Worm (Caenorhabditis elegans): ENCODE results near the gene rab-28.
"Not testable (repeated sequence)": the region's sequence is repeated elsewhere in the genome, so short reads cannot be mapped to it uniquely, and the experiment has no call there.

Gene rab-28

DNA sequence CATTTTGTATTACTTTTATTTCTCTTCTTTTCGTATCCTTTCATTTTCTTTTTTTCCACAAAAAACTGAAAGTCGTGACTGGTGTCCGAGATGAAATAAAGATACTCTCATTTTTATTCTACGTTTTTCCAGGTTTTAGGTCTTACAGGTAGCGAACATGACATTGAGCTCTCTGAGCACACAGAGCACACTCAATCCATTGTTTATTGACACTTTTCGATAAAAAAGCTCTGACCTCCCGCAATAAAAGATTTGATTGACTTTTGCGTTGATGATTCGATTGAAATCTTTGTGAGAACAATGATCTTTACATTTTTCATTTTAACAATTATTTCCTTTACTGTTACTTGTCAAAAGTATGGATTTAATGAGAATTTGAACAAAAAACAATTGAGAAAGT lies 31.7 kb downstream of the rab-28 start, which contains the start of gene C46C2.6:
Gene C46C2.6 (plus strand): TSS at position 301 of the 400 bp plus-strand sequence.
- no peak for TF ChIP-seq ceh-36 (tag; optimal IDR thresholded peaks at IDR 0.05)
- no peak for TF ChIP-seq tbx-37 (GFP tag; conservative IDR thresholded peaks at IDR 0.05)
- TF ChIP-seq ceh-13 (GFP tag; optimal IDR thresholded peaks at IDR 0.05): no peak
- TF ChIP-seq hmg-4 (GFP tag; optimal IDR thresholded peaks at IDR 0.05): no peak
- TF ChIP-seq sea-1 (GFP tag; conservative IDR thresholded peaks at IDR 0.05): no peak
- no peak for TF ChIP-seq ama-1 (optimal IDR thresholded peaks at IDR 0.05)
- no peak for TF ChIP-seq F13C5.2 (tag; optimal IDR thresholded peaks at IDR 0.05)
- no peak for TF ChIP-seq hmbx-1 (tag; optimal IDR thresholded peaks at IDR 0.05)
- no peak for TF ChIP-seq aly-1 (tag; optimal IDR thresholded peaks at IDR 0.05)
- no peak for TF ChIP-seq pes-1 (GFP tag; IDR thresholded peaks at IDR 0.05)
- TF ChIP-seq B0310.2 (tag; optimal IDR thresholded peaks at IDR 0.05): no peak

- no peak for TF ChIP-seq hnd-1 (tag; optimal IDR thresholded peaks at IDR 0.05)
- no peak for TF ChIP-seq ceh-36 (tag; optimal IDR thresholded peaks at IDR 0.05)
- TF ChIP-seq tra-4 (tag; optimal IDR thresholded peaks at IDR 0.05): no peak
- TF ChIP-seq flt-1 (GFP tag; IDR thresholded peaks at IDR 0.05): no peak
- TF ChIP-seq F13C5.2 (tag; optimal IDR thresholded peaks at IDR 0.05): no peak
- TF ChIP-seq aly-1 (tag; optimal IDR thresholded peaks at IDR 0.05): no peak
- TF ChIP-seq hmbx-1 (tag; optimal IDR thresholded peaks at IDR 0.05): no peak
- no peak for TF ChIP-seq sea-1 (GFP tag; conservative IDR thresholded peaks at IDR 0.05)
- no peak for TF ChIP-seq ets-7 (tag; optimal IDR thresholded peaks at IDR 0.05)
- TF ChIP-seq ceh-13 (GFP tag; optimal IDR thresholded peaks at IDR 0.05): no peak
- no peak for TF ChIP-seq tbx-37 (GFP tag; conservative IDR thresholded peaks at IDR 0.05)
Measured at ce11 chrIV:9210841-9211240, 33.0 kb downstream of the rab-28 start.

DNA sequence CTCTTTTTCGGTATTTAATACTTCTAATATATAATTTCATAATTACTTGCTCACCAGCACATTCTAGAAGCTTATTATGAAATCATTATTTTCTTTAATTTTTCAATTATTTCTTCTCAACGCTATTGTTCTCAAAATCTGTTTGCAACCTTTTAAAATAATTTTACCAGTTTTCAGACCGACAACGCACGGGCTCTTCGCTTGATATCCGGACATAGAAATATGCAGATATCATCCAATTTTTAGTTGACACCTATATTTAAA lies 43.9 kb downstream of the rab-28 start, which contains the start of gene wnk-1:
Gene wnk-1 (plus strand): TSS at position 165 of the 264 bp plus-strand sequence.
- TF ChIP-seq pes-1 (GFP tag; IDR thresholded peaks at IDR 0.05): no peak
- no peak for TF ChIP-seq sea-1 (GFP tag; conservative IDR thresholded peaks at IDR 0.05)
- no peak for TF ChIP-seq tra-4 (tag; optimal IDR thresholded peaks at IDR 0.05)
- TF ChIP-seq aly-1 (tag; optimal IDR thresholded peaks at IDR 0.05): no peak
- TF ChIP-seq hnd-1 (tag; optimal IDR thresholded peaks at IDR 0.05): no peak

ce11 chrIV:9199148-9199938 lies 44.5 kb downstream of the rab-28 start:
- TF ChIP-seq tbx-11 (GFP tag; IDR thresholded peaks at IDR 0.05) (no peak), ceh-13 (GFP tag; optimal IDR thresholded peaks at IDR 0.05) (no peak), tbx-37 (GFP tag; conservative IDR thresholded peaks at IDR 0.05) (no peak), tra-4 (tag; optimal IDR thresholded peaks at IDR 0.05) (no peak), scrt-1 (GFP tag; IDR thresholded peaks at IDR 0.05) (no peak)

ce11 chrIV:9198136-9198535 lies 45.7 kb downstream of the rab-28 start:
- TF ChIP-seq B0310.2 (tag; optimal IDR thresholded peaks at IDR 0.05) (no peak), hnd-1 (tag; optimal IDR thresholded peaks at IDR 0.05) (no peak), ceh-13 (GFP tag; optimal IDR thresholded peaks at IDR 0.05) (no peak), tbx-37 (GFP tag; conservative IDR thresholded peaks at IDR 0.05) (no peak), sea-1 (GFP tag; conservative IDR thresholded peaks at IDR 0.05) (no peak), ama-1 (optimal IDR thresholded peaks at IDR 0.05) (no peak), tbx-11 (GFP tag; IDR thresholded peaks at IDR 0.05) (no peak), tra-4 (tag; optimal IDR thresholded peaks at IDR 0.05) (no peak), pes-1 (GFP tag; IDR thresholded peaks at IDR 0.05) (no peak), hmg-4 (GFP tag; optimal IDR thresholded peaks at IDR 0.05) (no peak), ets-7 (tag; optimal IDR thresholded peaks at IDR 0.05) (no peak), aly-1 (tag; optimal IDR thresholded peaks at IDR 0.05) (no peak), ceh-36 (tag; optimal IDR thresholded peaks at IDR 0.05) (no peak), hmbx-1 (tag; optimal IDR thresholded peaks at IDR 0.05) (no peak), scrt-1 (GFP tag; IDR thresholded peaks at IDR 0.05) (no peak), flt-1 (GFP tag; IDR thresholded peaks at IDR 0.05) (no peak)

- TF ChIP-seq ceh-13 (GFP tag; optimal IDR thresholded peaks at IDR 0.05): no peak
- TF ChIP-seq aly-1 (tag; optimal IDR thresholded peaks at IDR 0.05): no peak
- no peak for TF ChIP-seq pes-1 (GFP tag; IDR thresholded peaks at IDR 0.05)
- no peak for TF ChIP-seq scrt-1 (GFP tag; IDR thresholded peaks at IDR 0.05)
- TF ChIP-seq hnd-1 (tag; optimal IDR thresholded peaks at IDR 0.05): no peak
- TF ChIP-seq ama-1 (optimal IDR thresholded peaks at IDR 0.05): no peak
- no peak for TF ChIP-seq ets-7 (tag; optimal IDR thresholded peaks at IDR 0.05)
- TF ChIP-seq flt-1 (GFP tag; IDR thresholded peaks at IDR 0.05): no peak
- no peak for TF ChIP-seq tbx-11 (GFP tag; IDR thresholded peaks at IDR 0.05)
- no peak for TF ChIP-seq F13C5.2 (tag; optimal IDR thresholded peaks at IDR 0.05)
- no peak for TF ChIP-seq tbx-37 (GFP tag; conservative IDR thresholded peaks at IDR 0.05)
Measured at ce11 chrIV:9196755-9197154, 47.1 kb downstream of the rab-28 start.

DNA sequence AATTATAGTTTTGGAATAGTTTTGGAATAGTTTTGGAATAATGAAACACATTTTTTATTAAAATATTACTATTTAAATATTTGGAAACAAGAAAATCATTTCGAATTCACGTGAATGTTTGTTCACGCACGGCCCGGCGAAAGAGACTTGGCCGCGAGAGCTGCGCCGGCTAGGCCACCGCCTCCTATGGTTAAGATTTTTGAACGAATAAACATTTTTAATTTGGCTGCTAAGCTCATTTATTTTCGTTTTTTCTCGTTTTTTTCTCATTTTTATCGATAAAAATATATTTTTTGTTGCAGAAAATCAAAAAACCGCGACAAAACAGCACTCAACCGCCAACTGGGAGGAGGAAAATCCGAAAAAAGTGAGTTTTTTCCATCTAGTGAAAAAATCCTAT lies 49.3 kb downstream of the rab-28 start, which contains the start of gene C46C2.7:
Gene C46C2.7 (plus strand): TSS at position 301 of the 400 bp plus-strand sequence.
- not testable (repeated sequence) for TF ChIP-seq F13C5.2, B0310.2, tra-4 (tag; optimal IDR thresholded peaks at IDR 0.05)

DNA sequence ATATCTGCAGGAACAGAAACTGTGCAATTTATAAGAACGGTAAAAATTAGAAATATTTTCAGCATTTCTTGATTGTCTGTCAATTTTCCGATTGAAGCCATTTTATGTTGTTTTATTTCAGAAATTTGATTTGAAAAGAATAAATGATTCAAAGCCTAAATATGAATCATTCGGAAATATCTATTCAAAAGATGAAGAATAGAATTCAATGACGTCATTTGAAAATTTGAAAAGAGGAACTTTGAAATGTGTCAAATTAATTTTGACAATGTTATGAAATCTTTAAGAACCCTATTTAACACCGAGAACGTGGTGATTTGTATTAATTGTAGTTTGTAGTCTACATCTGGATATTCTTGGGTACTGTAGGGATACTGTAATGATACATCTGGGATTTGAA lies 51.3 kb downstream of the rab-28 start, which contains the start of gene C46C2.5:
Gene C46C2.5 (minus strand): TSS at position 101 of the 400 bp plus-strand sequence.
- TF ChIP-seq B0310.2 (tag; optimal IDR thresholded peaks at IDR 0.05) (no peak), F13C5.2 (tag; optimal IDR thresholded peaks at IDR 0.05) (no peak), ets-7 (tag; optimal IDR thresholded peaks at IDR 0.05) (no peak), ceh-13 (GFP tag; optimal IDR thresholded peaks at IDR 0.05) (no peak), aly-1 (tag; optimal IDR thresholded peaks at IDR 0.05) (no peak)
